Worm (Caenorhabditis elegans): ENCODE results near the gene sru-36.
A peak's percentile ranks its signal among the peaks of the same experiment; 100 is the strongest.

sru-36 gene

ce11 chrV:9860337-9860736 lies 18.9 kb downstream of the sru-36 start:
- peak; percentile 91 for TF ChIP-seq nfya-1 (tag; optimal IDR thresholded peaks at IDR 0.05)
- no peak for TF ChIP-seq ceh-22 (tag; optimal IDR thresholded peaks at IDR 0.05)
- no peak for TF ChIP-seq mec-3 (tag; optimal IDR thresholded peaks at IDR 0.05; ENCODE audit: borderline replicate concordance)

ce11 chrV:9868311-9868710 lies 26.8 kb downstream of the sru-36 start, which contains the start of gene srab-17:
TSS of gene srab-17 (minus strand) at chrV:9868411.
- TF ChIP-seq dmd-4 (tag; optimal IDR thresholded peaks at IDR 0.05; ENCODE audit: borderline replicate concordance) (no peak), F13H6.1 (tag; optimal IDR thresholded peaks at IDR 0.05) (no peak), ceh-34 (tag; optimal IDR thresholded peaks at IDR 0.05) (no peak), hlh-13 (GFP tag; optimal IDR thresholded peaks at IDR 0.05) (no peak), hlh-15 (tag; optimal IDR thresholded peaks at IDR 0.05) (no peak), sox-4 (tag; optimal IDR thresholded peaks at IDR 0.05) (no peak), elt-2 (tag; optimal IDR thresholded peaks at IDR 0.05) (no peak), elt-4 (tag; optimal IDR thresholded peaks at IDR 0.05) (no peak), che-1 (tag; optimal IDR thresholded peaks at IDR 0.05) (no peak), ahr-1 (tag; optimal IDR thresholded peaks at IDR 0.05) (no peak), C08G9.2 (tag; optimal IDR thresholded peaks at IDR 0.05) (no peak), ceh-22 (tag; optimal IDR thresholded peaks at IDR 0.05) (no peak), dve-1 (tag; optimal IDR thresholded peaks at IDR 0.05) (no peak), ceh-24 (tag; optimal IDR thresholded peaks at IDR 0.05) (no peak), pros-1 (tag; optimal IDR thresholded peaks at IDR 0.05) (no peak), ceh-30 (tag; optimal IDR thresholded peaks at IDR 0.05) (no peak), sox-2 (GFP tag; IDR thresholded peaks at IDR 0.05) (no peak), C38D4.7 (GFP tag; optimal IDR thresholded peaks at IDR 0.05) (no peak), sdc-2 (tag; optimal IDR thresholded peaks at IDR 0.05) (no peak), pha-4 (tag; optimal IDR thresholded peaks at IDR 0.05) (no peak)

- no peak for TF ChIP-seq ceh-34 (tag; optimal IDR thresholded peaks at IDR 0.05)
- no peak for TF ChIP-seq nhr-232 (tag; optimal IDR thresholded peaks at IDR 0.05)
- TF ChIP-seq C38D4.7 (GFP tag; optimal IDR thresholded peaks at IDR 0.05): no peak
- TF ChIP-seq hlh-8 (tag; optimal IDR thresholded peaks at IDR 0.05): no peak
Observed at ce11 chrV:9871339-9871738, 29.9 kb downstream of the sru-36 start, which contains the start of gene srab-18. TSS of gene srab-18 (minus strand) at chrV:9871439.

ce11 chrV:9879404-9879803 lies 37.9 kb downstream of the sru-36 start, which contains the start of gene srab-26:
TSS of gene srab-26 (minus strand) at chrV:9879504.
- no peak for TF ChIP-seq ceh-22 (tag; optimal IDR thresholded peaks at IDR 0.05)

ce11 chrV:9879867-9880266 lies 38.4 kb downstream of the sru-36 start, which contains the start of gene sdz-31:
TSS of gene sdz-31 (plus strand) at chrV:9880167.
- TF ChIP-seq pat-9 (tag; optimal IDR thresholded peaks at IDR 0.05) (no peak), pax-1 (tag; optimal IDR thresholded peaks at IDR 0.05) (no peak), syd-9 (tag; optimal IDR thresholded peaks at IDR 0.05) (no peak), ceh-45 (GFP tag; IDR thresholded peaks at IDR 0.05) (no peak), odd-2 (tag; optimal IDR thresholded peaks at IDR 0.05) (no peak), ama-1 (optimal IDR thresholded peaks at IDR 0.05) (no peak), unc-86 (tag; optimal IDR thresholded peaks at IDR 0.05) (no peak), ceh-31 (tag; optimal IDR thresholded peaks at IDR 0.05) (no peak), K02D7.2 (tag; optimal IDR thresholded peaks at IDR 0.05) (no peak), nhr-232 (tag; optimal IDR thresholded peaks at IDR 0.05) (no peak), lim-6 (tag; optimal IDR thresholded peaks at IDR 0.05) (no peak), sox-4 (tag; optimal IDR thresholded peaks at IDR 0.05) (no peak), rnt-1 (tag; optimal IDR thresholded peaks at IDR 0.05) (no peak), pha-4 (tag; optimal IDR thresholded peaks at IDR 0.05) (no peak)

All from whole organism, late embryonic.